In genomic region chrIII:3854868-3855267, ce11 we compare ENCODE assay signal across 5 worm cellular contexts.
A peak's percentile ranks its signal among the peaks of the same experiment; 100 is the strongest.
TF ChIP-seq lines count a peak whose summit lies in the region.

No protein-coding gene starts in this region.

TF ChIP-seq in whole organism, L1 larva, 84 proteins besides CTCF, POLR2A, EP300 and RAD21 (continues in another document):
- TF ChIP-seq xbp-1 (tag; optimal IDR thresholded peaks at IDR 0.05; lab: Kevin White, UChicago) (peak; percentile 55), isw-1 (GFP tag; IDR thresholded peaks at IDR 0.05; lab: Robert Waterston, UW) (peak; percentile 97), lin-15B (tag; optimal IDR thresholded peaks at IDR 0.05; lab: Kevin White, UChicago) (peak; percentile 20), efl-1 (optimal IDR thresholded peaks at IDR 0.05; lab: Kevin White, UChicago) (peak; percentile 48 to 64), efl-1 (GFP tag; optimal IDR thresholded peaks at IDR 0.05 in 1 of 2; lab: Kevin White, UChicago) (peak; percentile 47 to 96), ceh-88 (GFP tag; IDR thresholded peaks at IDR 0.05; lab: Robert Waterston, UW) (peak; percentile 93), tbx-2 (tag; optimal IDR thresholded peaks at IDR 0.05; lab: Kevin White, UChicago) (peak; percentile 55), nhr-71 (tag; optimal IDR thresholded peaks at IDR 0.05; lab: Kevin White, UChicago) (peak; percentile 71), irx-1 (tag; optimal IDR thresholded peaks at IDR 0.05; lab: Kevin White, UChicago) (peak; percentile 46), swsn-7 (tag; optimal IDR thresholded peaks at IDR 0.05; lab: Kevin White, UChicago) (peak; percentile 31), grh-1 (GFP tag; IDR thresholded peaks at IDR 0.05; lab: Robert Waterston, UW) (peak; percentile 87), nhr-90 (tag; optimal IDR thresholded peaks at IDR 0.05; lab: Kevin White, UChicago; ENCODE audit: poor library complexity) (peak; percentile 16), rnt-1 (tag; optimal IDR thresholded peaks at IDR 0.05; lab: Kevin White, UChicago) (peak; percentile 86), lir-3 (tag; optimal IDR thresholded peaks at IDR 0.05; lab: Kevin White, UChicago; ENCODE audit: poor library complexity) (peak; percentile 61), dpl-1 (GFP tag; optimal IDR thresholded peaks at IDR 0.05; lab: Kevin White, UChicago) (peak; percentile 34 to 51 (median 51)), fkh-8 (tag; optimal IDR thresholded peaks at IDR 0.05; lab: Kevin White, UChicago) (peak; percentile 54), nhr-20 (tag; optimal IDR thresholded peaks at IDR 0.05; lab: Kevin White, UChicago) (peak; percentile 51)

TF ChIP-seq in whole organism, L3 larva, 47 proteins besides CTCF, POLR2A, EP300 and RAD21:
- peak; percentile 19 for TF ChIP-seq nhr-43 (tag; optimal IDR thresholded peaks at IDR 0.05; lab: Kevin White, UChicago; ENCODE audit: poor library complexity, severe bottlenecking)
- peak; percentile 14 for TF ChIP-seq lsy-12 (tag; optimal IDR thresholded peaks at IDR 0.05; lab: Kevin White, UChicago)
- TF ChIP-seq nfya-1 (tag; optimal IDR thresholded peaks at IDR 0.05; lab: Kevin White, UChicago; ENCODE audit: insufficient read depth): peak; percentile 5
- peak; percentile 1 for TF ChIP-seq nhr-23 (tag; optimal IDR thresholded peaks at IDR 0.05; lab: Kevin White, UChicago)
- TF ChIP-seq lin-15B (tag; optimal IDR thresholded peaks at IDR 0.05; lab: Kevin White, UChicago): peak; percentile 38

TF ChIP-seq in whole organism, early embryonic, 17 proteins besides CTCF, POLR2A, EP300 and RAD21:
- peak; percentile 63 for TF ChIP-seq tbx-37 (GFP tag; conservative IDR thresholded peaks at IDR 0.05; lab: Robert Waterston, UW)
- 0 out of 2 replicates have a peak, but pooled peaks have one; percentile 47 for TF ChIP-seq scrt-1 (GFP tag; IDR thresholded peaks at IDR 0.05; lab: Robert Waterston, UW)

TF ChIP-seq in whole organism, midembryonic, 9 proteins besides CTCF, POLR2A, EP300 and RAD21:
- TF ChIP-seq flt-1 (GFP tag; IDR thresholded peaks at IDR 0.05; lab: Robert Waterston, UW) (peak; percentile 72), ztf-23 (GFP tag; IDR thresholded peaks at IDR 0.05; lab: Robert Waterston, UW) (peak; percentile 85), klf-2 (GFP tag; conservative IDR thresholded peaks at IDR 0.05; lab: Robert Waterston, UW) (0 out of 2 replicates have a peak, but pooled peaks have one; percentile 57)
TF ChIP-seq in whole organism, midembryonic: peak in this region for 3; not testable (repeated sequence) for 6.

TF ChIP-seq in whole organism, young adult, 124 proteins besides CTCF, POLR2A, EP300 and RAD21:
- TF ChIP-seq sea-2 (GFP tag; IDR thresholded peaks at IDR 0.05; lab: Robert Waterston, UW) (peak; percentile 83; the same call in 1 of the 2 replicates), attf-3 (GFP tag; conservative IDR thresholded peaks at IDR 0.05; lab: Robert Waterston, UW) (peak; percentile 78), lin-54 (GFP tag; optimal IDR thresholded peaks at IDR 0.05; lab: Kevin White, UChicago) (peak; percentile 22), lir-1 (GFP tag; conservative IDR thresholded peaks at IDR 0.05; lab: Robert Waterston, UW) (peak; percentile 76), ztf-28 (GFP tag; IDR thresholded peaks at IDR 0.05; lab: Robert Waterston, UW) (peak; percentile 80; the same call in 1 of the 2 replicates), pbrm-1 (GFP tag; IDR thresholded peaks at IDR 0.05; lab: Robert Waterston, UW) (peak; percentile 88), F33H1.4 (GFP tag; IDR thresholded peaks at IDR 0.05; lab: Robert Waterston, UW) (peak; percentile 60; the same call in 1 of the 2 replicates), aptf-2 (GFP tag; conservative IDR thresholded peaks at IDR 0.05; lab: Robert Waterston, UW) (peak; percentile 60; the same call in 1 of the 2 replicates), ceh-100 (GFP tag; IDR thresholded peaks at IDR 0.05; lab: Robert Waterston, UW) (peak; percentile 44; the same call in 1 of the 2 replicates), egrh-3 (GFP tag; IDR thresholded peaks at IDR 0.05; lab: Robert Waterston, UW) (peak; percentile 70), Y53G8AR.9 (GFP tag; conservative IDR thresholded peaks at IDR 0.05; lab: Robert Waterston, UW) (0 out of 2 replicates have a peak, but pooled peaks have one; percentile 46), C06A6.2 (GFP tag; conservative IDR thresholded peaks at IDR 0.05; lab: Robert Waterston, UW) (peak; percentile 69; the same call in 1 of the 2 replicates), lin-40 (tag; optimal IDR thresholded peaks at IDR 0.05; lab: Kevin White, UChicago) (peak; percentile 35), cebp-1 (GFP tag; IDR thresholded peaks at IDR 0.05; lab: Robert Waterston, UW) (peak; percentile 79), cebp-1 (tag; optimal IDR thresholded peaks at IDR 0.05; lab: Kevin White, UChicago) (peak; percentile 46), hmg-1.2 (GFP tag; IDR thresholded peaks at IDR 0.05; lab: Robert Waterston, UW) (peak; percentile 98), Y67H2A.10 (GFP tag; conservative IDR thresholded peaks at IDR 0.05; lab: Robert Waterston, UW) (peak; percentile 80), attf-5 (GFP tag; optimal IDR thresholded peaks at IDR 0.05; lab: Kevin White, UChicago) (peak; percentile 60), ceh-27 (GFP tag; optimal IDR thresholded peaks at IDR 0.05; lab: Kevin White, UChicago) (peak; percentile 20), let-526 (GFP tag; IDR thresholded peaks at IDR 0.05; lab: Robert Waterston, UW) (peak; percentile 88), ceh-91 (GFP tag; IDR thresholded peaks at IDR 0.05; lab: Robert Waterston, UW) (peak; percentile 49; the same call in 1 of the 2 replicates), K11D2.4 (GFP tag; IDR thresholded peaks at IDR 0.05; lab: Robert Waterston, UW) (peak; percentile 95), lin-26 (GFP tag; IDR thresholded peaks at IDR 0.05; lab: Robert Waterston, UW) (0 out of 2 replicates have a peak, but pooled peaks have one; percentile 53), egl-44 (GFP tag; IDR thresholded peaks at IDR 0.05; lab: Robert Waterston, UW) (0 out of 2 replicates have a peak, but pooled peaks have one; percentile 61), Y95B8A.8 (GFP tag; IDR thresholded peaks at IDR 0.05; lab: Robert Waterston, UW) (peak; percentile 52; the same call in 1 of the 2 replicates), nfyb-1 (GFP tag; IDR thresholded peaks at IDR 0.05; lab: Robert Waterston, UW) (peak; percentile 94), mcd-1 (GFP tag; IDR thresholded peaks at IDR 0.05; lab: Robert Waterston, UW) (peak; percentile 95), B0019.2 (GFP tag; conservative IDR thresholded peaks at IDR 0.05; lab: Robert Waterston, UW) (0 out of 2 replicates have a peak, but pooled peaks have one; percentile 29), ekl-4 (GFP tag; IDR thresholded peaks at IDR 0.05; lab: Robert Waterston, UW) (peak; percentile 70), rcor-1 (GFP tag; IDR thresholded peaks at IDR 0.05; lab: Robert Waterston, UW) (peak; percentile 72), dox-1 (GFP tag; IDR thresholded peaks at IDR 0.05; lab: Robert Waterston, UW) (peak; percentile 88), ztf-6 (GFP tag; IDR thresholded peaks at IDR 0.05; lab: Robert Waterston, UW) (peak; percentile 46; the same call in 1 of the 2 replicates), bed-2 (GFP tag; IDR thresholded peaks at IDR 0.05; lab: Robert Waterston, UW) (peak; percentile 91)
